Fruit fly (Drosophila melanogaster): ENCODE measurements around the gene CG44532.

The CG44532 gene

dm6 chrX:9155715-9156387 lies 6.0 kb upstream of the CG44532 start:
- peak; percentile 55 for TF ChIP-seq Pif1B (GFP tag; optimal IDR thresholded peaks at IDR 0.05)
- no peak for TF ChIP-seq CG17806 (tag; optimal IDR thresholded peaks at IDR 0.05)
- no peak for TF ChIP-seq Ets98B (GFP tag; IDR thresholded peaks at IDR 0.05)
- peak; percentile 41 for TF ChIP-seq CG13204 (GFP tag; optimal IDR thresholded peaks at IDR 0.05)
- TF ChIP-seq EcR (GFP tag; optimal IDR thresholded peaks at IDR 0.05) = no peak
- peak; percentile 46; the same call in 2 of the 3 replicates for TF ChIP-seq fd96Ca (GFP tag; IDR thresholded peaks at IDR 0.05)
- TF ChIP-seq D1 (tag; optimal IDR thresholded peaks at IDR 0.05) = no peak
- peak; percentile 9 for TF ChIP-seq CG9948 (tag; optimal IDR thresholded peaks at IDR 0.05)
- TF ChIP-seq CG32121 (GFP tag; IDR thresholded peaks at IDR 0.05) = peak; percentile 23
- TF ChIP-seq gl (tag; optimal IDR thresholded peaks at IDR 0.05) = peak; percentile 53
- peak; percentile 50 for TF ChIP-seq Pif1A (GFP tag; optimal IDR thresholded peaks at IDR 0.05)
- peak; percentile 25 for TF ChIP-seq CG8159 (tag; optimal IDR thresholded peaks at IDR 0.05)
- TF ChIP-seq CG34367 (tag; optimal IDR thresholded peaks at IDR 0.05) = peak; percentile 49
- TF ChIP-seq CG4496 (GFP tag; IDR thresholded peaks at IDR 0.05) = peak; percentile 31; the same call in 1 of the 3 replicates
- no peak for TF ChIP-seq Snoo (tag; optimal IDR thresholded peaks at IDR 0.05)
- no peak for TF ChIP-seq CG10348 (GFP tag; IDR thresholded peaks at IDR 0.05)
- no peak for TF ChIP-seq rn (GFP tag; IDR thresholded peaks at IDR 0.05)
- peak; percentile 54 for TF ChIP-seq CG14655 (GFP tag; optimal IDR thresholded peaks at IDR 0.05)
- peak; percentile 31 for TF ChIP-seq CG15710 (tag; optimal IDR thresholded peaks at IDR 0.05)
- peak; percentile 12 for TF ChIP-seq CG8301 (tag; optimal IDR thresholded peaks at IDR 0.05)
- TF ChIP-seq CG12605 (GFP tag; IDR thresholded peaks at IDR 0.05) = peak; percentile 29

- TF ChIP-seq EcR (GFP tag; optimal IDR thresholded peaks at IDR 0.05) (no peak), fd96Ca (GFP tag; IDR thresholded peaks at IDR 0.05) (no peak), CG17806 (tag; optimal IDR thresholded peaks at IDR 0.05) (no peak), CG32121 (GFP tag; IDR thresholded peaks at IDR 0.05) (no peak; the same call in 1 of the 2 replicates), Pif1B (GFP tag; optimal IDR thresholded peaks at IDR 0.05) (no peak), CG4496 (GFP tag; IDR thresholded peaks at IDR 0.05) (no peak), CG8159 (tag; optimal IDR thresholded peaks at IDR 0.05) (no peak), CG34367 (tag; optimal IDR thresholded peaks at IDR 0.05) (no peak), Pif1A (GFP tag; optimal IDR thresholded peaks at IDR 0.05) (no peak)
Observed at dm6 chrX:9156388-9156823, 5.5 kb upstream of the CG44532 start, which contains the start of gene His3.3B. TSS of gene His3.3B (minus strand) at chrX:9156669.

- TF ChIP-seq CG10348 (GFP tag; IDR thresholded peaks at IDR 0.05) = no peak
- no peak for TF ChIP-seq CG15710 (tag; optimal IDR thresholded peaks at IDR 0.05)
- no peak for TF ChIP-seq Snoo (tag; optimal IDR thresholded peaks at IDR 0.05)
- no peak for TF ChIP-seq CG8159 (tag; optimal IDR thresholded peaks at IDR 0.05)
- TF ChIP-seq CG13204 (GFP tag; optimal IDR thresholded peaks at IDR 0.05) = no peak
- TF ChIP-seq Ets98B (GFP tag; IDR thresholded peaks at IDR 0.05) = no peak
- no peak for TF ChIP-seq gl (tag; optimal IDR thresholded peaks at IDR 0.05)
- TF ChIP-seq CG14655 (GFP tag; optimal IDR thresholded peaks at IDR 0.05) = no peak
- TF ChIP-seq CG17806 (tag; optimal IDR thresholded peaks at IDR 0.05) = no peak
- no peak for TF ChIP-seq CG4496 (GFP tag; IDR thresholded peaks at IDR 0.05)
- no peak for TF ChIP-seq Pif1B (GFP tag; optimal IDR thresholded peaks at IDR 0.05)
- no peak for TF ChIP-seq CG8301 (tag; optimal IDR thresholded peaks at IDR 0.05)
- TF ChIP-seq EcR (GFP tag; optimal IDR thresholded peaks at IDR 0.05) = no peak
- no peak for TF ChIP-seq D1 (tag; optimal IDR thresholded peaks at IDR 0.05)
- TF ChIP-seq fd96Ca (GFP tag; IDR thresholded peaks at IDR 0.05) = no peak
Observed at dm6 chrX:9158366-9158765, 3.5 kb upstream of the CG44532 start, which contains the start of the genes Ost48 and Dlip1. TSS of gene Ost48 (minus strand) at chrX:9158515. TSS of gene Dlip1 (plus strand) at chrX:9158622.

- TF ChIP-seq CG34367 (tag; optimal IDR thresholded peaks at IDR 0.05) = no peak
- TF ChIP-seq CG10348 (GFP tag; IDR thresholded peaks at IDR 0.05) = no peak
- no peak for TF ChIP-seq CG4496 (GFP tag; IDR thresholded peaks at IDR 0.05)
- TF ChIP-seq rn (GFP tag; IDR thresholded peaks at IDR 0.05) = no peak
- TF ChIP-seq CG9948 (tag; optimal IDR thresholded peaks at IDR 0.05) = no peak
- TF ChIP-seq Snoo (tag; optimal IDR thresholded peaks at IDR 0.05) = no peak
- TF ChIP-seq CG12605 (GFP tag; IDR thresholded peaks at IDR 0.05) = no peak
- TF ChIP-seq CG14655 (GFP tag; optimal IDR thresholded peaks at IDR 0.05) = no peak
- no peak for TF ChIP-seq EcR (GFP tag; optimal IDR thresholded peaks at IDR 0.05)
- no peak for TF ChIP-seq CG17806 (tag; optimal IDR thresholded peaks at IDR 0.05)
- TF ChIP-seq D1 (tag; optimal IDR thresholded peaks at IDR 0.05) = no peak
- TF ChIP-seq CG15710 (tag; optimal IDR thresholded peaks at IDR 0.05) = no peak
- TF ChIP-seq CG8301 (tag; optimal IDR thresholded peaks at IDR 0.05) = no peak
- TF ChIP-seq CG32121 (GFP tag; IDR thresholded peaks at IDR 0.05) = no peak
- TF ChIP-seq Pif1B (GFP tag; optimal IDR thresholded peaks at IDR 0.05) = no peak
- no peak for TF ChIP-seq gl (tag; optimal IDR thresholded peaks at IDR 0.05)
- TF ChIP-seq CG8159 (tag; optimal IDR thresholded peaks at IDR 0.05) = no peak
- no peak for TF ChIP-seq Ets98B (GFP tag; IDR thresholded peaks at IDR 0.05)
- no peak for TF ChIP-seq Pif1A (GFP tag; optimal IDR thresholded peaks at IDR 0.05)
- TF ChIP-seq fd96Ca (GFP tag; IDR thresholded peaks at IDR 0.05) = no peak
Observed at dm6 chrX:9159736-9160135, 2.2 kb upstream of the CG44532 start, which contains the start of gene NdufA3. TSS of gene NdufA3 (minus strand) at chrX:9160052.

dm6 chrX:9163110-9163509 lies 1.2 kb downstream of the CG44532 start, which contains the start of gene mei-P26:
TSS of gene mei-P26 (plus strand) at chrX:9163255.
- no peak for TF ChIP-seq Pif1B (GFP tag; optimal IDR thresholded peaks at IDR 0.05)

Data from whole organism, pupa.